Fruit fly (Drosophila melanogaster) whole organism, embryonic: ENCODE measurements around the gene Dh31.

Source experiments
- Adf1 ChIP-seq: fragments of 200-800 bp; sonication (Bioruptor generic); IDR thresholded peaks from 2 replicates; pipeline ENCODE4 v1.3.6; 2022; ENCODE audit warnings: missing biosample characterization, missing genetic modification characterization
- B-H1 ChIP-seq: fragments of 200-800 bp; sonication (Bioruptor generic); IDR thresholded peaks from 3 replicates; pipeline ENCODE4 v1.3.6; 2022; ENCODE audit warnings: missing biosample characterization, missing genetic modification characterization
- CG10209 ChIP-seq: fragments of 200-800 bp; sonication (Bioruptor generic); optimal IDR thresholded peaks from 3 replicates; lab custom pipeline; 2017; ENCODE audit warnings: missing biosample characterization, mild to moderate bottlenecking, missing genetic modification characterization, missing genetic modification reagents
- CG10565 ChIP-seq: fragments of 200-800 bp; sonication (Bioruptor generic); optimal IDR thresholded peaks from 3 replicates; lab custom pipeline; 2016; ENCODE audit warnings: missing biosample characterization, mild to moderate bottlenecking, missing genetic modification characterization
- CG10959 ChIP-seq: fragments of 200-800 bp; sonication (Bioruptor generic); IDR thresholded peaks from 2 replicates; pipeline ENCODE4 v1.3.6; 2022; ENCODE audit warnings: missing biosample characterization, missing genetic modification characterization
- CG11456 ChIP-seq: fragments of 200-800 bp; sonication (Bioruptor generic); IDR thresholded peaks from 3 replicates; pipeline ENCODE4 v1.3.6; 2022; ENCODE audit warnings: missing biosample characterization, missing genetic modification characterization
- CG12155 ChIP-seq: fragments of 200-800 bp; sonication (Bioruptor generic); optimal IDR thresholded peaks from 3 replicates; lab custom pipeline; 2016; ENCODE audit warnings: missing biosample characterization, missing genetic modification characterization
- CG14050 ChIP-seq: fragments of 200-800 bp; sonication (Bioruptor generic); IDR thresholded peaks from 3 replicates; pipeline ENCODE4 v1.3.6; 2022; ENCODE audit warnings: missing biosample characterization, missing genetic modification characterization
- CG15073 ChIP-seq: fragments of 200-800 bp; sonication (Bioruptor generic); optimal IDR thresholded peaks from 2 replicates; lab custom pipeline; 2016; ENCODE audit warnings: missing biosample characterization, missing genetic modification characterization
- CG15696 ChIP-seq: fragments of 200-800 bp; sonication (Bioruptor generic); optimal IDR thresholded peaks from 2 replicates; lab custom pipeline; 2019; ENCODE audit warnings: missing biosample characterization, mild to moderate bottlenecking, missing genetic modification characterization, moderate library complexity
- CG17361 ChIP-seq: fragments of 200-800 bp; sonication (Bioruptor generic); IDR thresholded peaks from 3 replicates; pipeline ENCODE4 v1.3.6; 2022; ENCODE audit warnings: missing biosample characterization, missing genetic modification characterization
- CG2875 ChIP-seq: fragments of 200-800 bp; sonication (Bioruptor generic); optimal IDR thresholded peaks from 2 replicates; lab custom pipeline; 2017; ENCODE audit warnings: missing biosample characterization, mild to moderate bottlenecking, missing genetic modification characterization, missing genetic modification reagents
- CG32532 ChIP-seq: fragments of 200-800 bp; sonication (Bioruptor generic); IDR thresholded peaks from 2 replicates; pipeline ENCODE4 v1.3.6; 2022; ENCODE audit warnings: missing biosample characterization, missing genetic modification characterization
- CG32772 ChIP-seq: fragments of 200-800 bp; sonication (Bioruptor generic); IDR thresholded peaks from 2 replicates; pipeline ENCODE4 v1.3.6; 2022; ENCODE audit warnings: missing biosample characterization, missing genetic modification characterization
- CG4617 ChIP-seq: fragments of 200-800 bp; sonication (Bioruptor generic); optimal IDR thresholded peaks from 3 replicates; lab custom pipeline; 2016; ENCODE audit warnings: missing biosample characterization, missing genetic modification characterization, borderline replicate concordance
- CG5245 ChIP-seq: fragments of 200-800 bp; sonication (Bioruptor generic); optimal IDR thresholded peaks from 3 replicates; lab custom pipeline; 2016; ENCODE audit warnings: missing biosample characterization, missing genetic modification characterization
- CG6254 ChIP-seq: fragments of 200-800 bp; sonication (Bioruptor generic); optimal IDR thresholded peaks from 3 replicates; lab custom pipeline; 2017; ENCODE audit warnings: mild to moderate bottlenecking, missing biosample characterization, missing genetic modification reagents, missing genetic modification characterization
- CG6272 ChIP-seq: fragments of 200-800 bp; sonication (Bioruptor generic); IDR thresholded peaks from 2 replicates; pipeline ENCODE4 v1.3.6; 2022; ENCODE audit warnings: missing biosample characterization, missing genetic modification characterization
- CG7556 ChIP-seq: fragments of 200-800 bp; sonication (Bioruptor generic); optimal IDR thresholded peaks from 2 replicates; lab custom pipeline; 2017; ENCODE audit warnings: missing biosample characterization, mild to moderate bottlenecking, missing genetic modification characterization
- CG7745 ChIP-seq: fragments of 200-800 bp; sonication (Bioruptor generic); optimal IDR thresholded peaks from 2 replicates; lab custom pipeline; 2018; ENCODE audit warnings: missing biosample characterization, mild to moderate bottlenecking, missing genetic modification characterization, moderate library complexity
- CG7839 ChIP-seq: fragments of 200-800 bp; sonication (Bioruptor generic); optimal IDR thresholded peaks from 3 replicates; lab custom pipeline; 2018; ENCODE audit warnings: missing biosample characterization, mild to moderate bottlenecking, missing genetic modification characterization, moderate library complexity
- CG8089 ChIP-seq: fragments of 200-800 bp; sonication (Bioruptor generic); optimal IDR thresholded peaks from 3 replicates; lab custom pipeline; 2016; ENCODE audit warnings: missing biosample characterization, missing genetic modification characterization
- CG8765 ChIP-seq: fragments of 200-800 bp; sonication (Bioruptor generic); IDR thresholded peaks from 2 replicates; pipeline ENCODE4 v1.3.6; 2022; ENCODE audit warnings: missing biosample characterization, missing genetic modification characterization
- Camta ChIP-seq: fragments of 200-800 bp; sonication (Bioruptor generic); optimal IDR thresholded peaks from 2 replicates; lab custom pipeline; 2016; ENCODE audit warnings: missing biosample characterization, missing genetic modification characterization
- Dip3 ChIP-seq: fragments of 200-800 bp; sonication (Bioruptor generic); optimal IDR thresholded peaks from 3 replicates; lab custom pipeline; 2016; ENCODE audit warnings: missing biosample characterization, missing genetic modification characterization
- Doc2 ChIP-seq: fragments of 200-800 bp; sonication (Bioruptor generic); IDR thresholded peaks from 2 replicates; pipeline ENCODE4 v1.3.6; 2022; ENCODE audit warnings: missing biosample characterization, missing genetic modification characterization
- Ets97D ChIP-seq: fragments of 200-800 bp; sonication (Bioruptor generic); optimal IDR thresholded peaks from 3 replicates; lab custom pipeline; 2016; ENCODE audit warnings: missing biosample characterization, missing genetic modification characterization
- Hr3 ChIP-seq: fragments of 200-800 bp; sonication (Bioruptor generic); optimal IDR thresholded peaks from 3 replicates; lab custom pipeline; 2016; ENCODE audit warnings: missing biosample characterization, missing genetic modification characterization
- Hr51 ChIP-seq, 2 experiments: fragments of 200-800 bp; sonication (Bioruptor generic); optimal IDR thresholded peaks; 2 replicates in 1 of 2; 3 replicates in 1 of 2; lab custom pipeline; 2016 to 2018; ENCODE audit warnings: missing biosample characterization in 2 of 2, missing genetic modification characterization in 2 of 2, mild to moderate bottlenecking in 1 of 2, moderate library complexity in 1 of 2
- Nf-YB ChIP-seq: fragments of 200-800 bp; sonication (Bioruptor generic); optimal IDR thresholded peaks from 3 replicates; lab custom pipeline; 2019; ENCODE audit warnings: missing biosample characterization, mild to moderate bottlenecking, missing genetic modification characterization, moderate library complexity
- Ravus ChIP-seq: fragments of 200-800 bp; sonication (Bioruptor generic); IDR thresholded peaks from 2 replicates; pipeline ENCODE4 v1.3.6; 2022; ENCODE audit warnings: missing biosample characterization, missing genetic modification characterization
- Usf ChIP-seq: fragments of 200-800 bp; sonication (Bioruptor generic); optimal IDR thresholded peaks from 2 replicates; lab custom pipeline; 2017; ENCODE audit warnings: missing genotype, missing biosample characterization, missing genetic modification characterization
- amos ChIP-seq: fragments of 200-800 bp; sonication (Bioruptor generic); IDR thresholded peaks from 2 replicates; pipeline ENCODE4 v1.3.6; 2022; ENCODE audit warnings: missing biosample characterization, missing genetic modification characterization; ENCODE audit not compliant: partially characterized antibody
- ara ChIP-seq: fragments of 200-800 bp; sonication (Bioruptor generic); IDR thresholded peaks from 2 replicates; pipeline ENCODE4 v1.3.6; 2022; ENCODE audit warnings: missing biosample characterization, missing genetic modification characterization
- bigmax ChIP-seq: fragments of 200-800 bp; sonication (Bioruptor generic); optimal IDR thresholded peaks from 2 replicates; lab custom pipeline; 2018; ENCODE audit warnings: missing biosample characterization, mild to moderate bottlenecking, missing genetic modification characterization
- br ChIP-seq: fragments of >200 bp; optimal IDR thresholded peaks from 2 replicates; lab custom pipeline; 2017
- cas ChIP-seq: fragments of 200-800 bp; sonication (Bioruptor generic); IDR thresholded peaks from 2 replicates; pipeline ENCODE4 v1.3.6; 2022; ENCODE audit warnings: missing biosample characterization, missing genetic modification characterization
- cwo ChIP-seq: fragments of 200-800 bp; sonication (Bioruptor generic); optimal IDR thresholded peaks from 3 replicates; lab custom pipeline; 2017; ENCODE audit warnings: missing biosample characterization, missing genetic modification characterization, mild to moderate bottlenecking, moderate library complexity, missing genetic modification reagents
- dan ChIP-seq: fragments of 200-800 bp; sonication (Bioruptor generic); IDR thresholded peaks from 2 replicates; pipeline ENCODE4 v1.3.6; 2022; ENCODE audit warnings: missing biosample characterization, missing genetic modification characterization
- dati ChIP-seq: fragments of 200-800 bp; sonication (Bioruptor generic); IDR thresholded peaks from 2 replicates; pipeline ENCODE4 v1.3.6; 2022; ENCODE audit warnings: missing biosample characterization, missing genetic modification characterization
- exex ChIP-seq: fragments of 200-800 bp; sonication (Bioruptor generic); optimal IDR thresholded peaks from 4 replicates; lab custom pipeline; 2018; ENCODE audit warnings: missing biosample characterization, mild to moderate bottlenecking, missing genetic modification characterization, moderate library complexity
- gcm ChIP-seq: fragments of 200-800 bp; sonication (Bioruptor generic); optimal IDR thresholded peaks from 2 replicates; lab custom pipeline; 2019; ENCODE audit warnings: missing biosample characterization, mild to moderate bottlenecking, missing genetic modification characterization, moderate library complexity
- knrl ChIP-seq: fragments of 200-800 bp; sonication (Bioruptor generic); IDR thresholded peaks from 3 replicates; pipeline ENCODE4 v1.3.6; 2022; ENCODE audit warnings: missing biosample characterization, missing genetic modification characterization; ENCODE audit not compliant: partially characterized antibody
- lmd ChIP-seq: fragments of 200-800 bp; sonication (Bioruptor generic); IDR thresholded peaks from 2 replicates; pipeline ENCODE4 v1.3.6; 2022; ENCODE audit warnings: missing biosample characterization, missing genetic modification characterization
- mld ChIP-seq: fragments of 200-800 bp; sonication (Bioruptor generic); IDR thresholded peaks from 3 replicates; pipeline ENCODE4 v1.3.6; 2022; ENCODE audit warnings: missing biosample characterization, missing genetic modification characterization; ENCODE audit not compliant: partially characterized antibody
- onecut ChIP-seq: fragments of 200-800 bp; sonication (Bioruptor generic); IDR thresholded peaks from 2 replicates; pipeline ENCODE4 v1.3.6; 2022; ENCODE audit warnings: missing biosample characterization, missing genetic modification characterization
- slou ChIP-seq: fragments of 200-800 bp; sonication (Bioruptor generic); optimal IDR thresholded peaks from 3 replicates; lab custom pipeline; 2016; ENCODE audit warnings: missing biosample characterization, missing genetic modification characterization
- sna ChIP-seq: fragments of 200-800 bp; sonication (Bioruptor generic); IDR thresholded peaks from 2 replicates; pipeline ENCODE4 v1.3.6; 2022; ENCODE audit warnings: missing biosample characterization, missing genetic modification characterization; ENCODE audit not compliant: partially characterized antibody
- sug ChIP-seq: fragments of 200-800 bp; optimal IDR thresholded peaks from 2 replicates; lab custom pipeline; 2019; ENCODE audit warnings: missing biosample characterization, mild to moderate bottlenecking, missing genetic modification characterization, moderate library complexity
- tx ChIP-seq: fragments of 200-800 bp; sonication (Bioruptor generic); optimal IDR thresholded peaks from 2 replicates; lab custom pipeline; 2016; ENCODE audit warnings: missing biosample characterization, missing genetic modification characterization
- zfh2 ChIP-seq: fragments of 200-800 bp; sonication (Bioruptor generic); optimal IDR thresholded peaks from 2 replicates; lab custom pipeline; 2016; ENCODE audit warnings: missing biosample characterization, missing genetic modification characterization

The Dh31 gene

dm6 chr2L:8514748-8515147, 8.1 kb upstream of the Dh31 start, which contains the start of the genes CG13097 and PIG-U (continued):
- peak; percentile 86 for TF ChIP-seq CG12155
- TF ChIP-seq ara (GFP tag; lab: Robert Waterston, UW): peak; percentile 79
- peak; percentile 98 for TF ChIP-seq sna (GFP tag; lab: Robert Waterston, UW)
- peak; percentile 80 for TF ChIP-seq CG17361 (GFP tag; lab: Robert Waterston, UW)
- TF ChIP-seq zfh2 (GFP tag; lab: Kevin White, UChicago): peak; percentile 85
- no peak for TF ChIP-seq dan (GFP tag; lab: Robert Waterston, UW)
- TF ChIP-seq CG7839 (tag; lab: Kevin White, UChicago): peak; percentile 75
- TF ChIP-seq cas (GFP tag; lab: Robert Waterston, UW): peak; percentile 73
- peak; percentile 44 for TF ChIP-seq Nf-YB (GFP tag; lab: Kevin White, UChicago)
- TF ChIP-seq B-H1: peak; percentile 40; the same call in 2 of the 3 replicates
- no peak for TF ChIP-seq bigmax (GFP tag; lab: Kevin White, UChicago)
- peak; percentile 49 for TF ChIP-seq Adf1 (GFP tag; lab: Robert Waterston, UW)
- peak; percentile 58 for TF ChIP-seq CG5245 (GFP tag; lab: Kevin White, UChicago)
- TF ChIP-seq gcm: no peak
- TF ChIP-seq CG8765 (GFP tag; lab: Robert Waterston, UW): peak; percentile 71
- no peak for TF ChIP-seq CG7745 (tag; lab: Kevin White, UChicago)
- peak; percentile 58; the same call in 1 of the 2 replicates for TF ChIP-seq CG10959 (GFP tag; lab: Robert Waterston, UW)
- peak; percentile 83 for TF ChIP-seq CG15696 (tag; lab: Kevin White, UChicago)
- peak; percentile 95 for TF ChIP-seq knrl
- peak; percentile 6 for TF ChIP-seq CG15073 (GFP tag; lab: Kevin White, UChicago)
- peak; percentile 66 to 76 for TF ChIP-seq Hr51 (GFP tag; optimal IDR thresholded peaks at IDR 0.05; lab: Kevin White, UChicago)
- peak; percentile 91 for TF ChIP-seq CG4617 (GFP tag; lab: Kevin White, UChicago)
- TF ChIP-seq sug (tag; lab: Kevin White, UChicago): peak; percentile 88
- peak; percentile 78 for TF ChIP-seq Ets97D (GFP tag; lab: Kevin White, UChicago)
- peak; percentile 74; the same call in 2 of the 3 replicates for TF ChIP-seq CG11456 (GFP tag; lab: Robert Waterston, UW)
- peak; percentile 64 for TF ChIP-seq CG8089 (GFP tag; lab: Kevin White, UChicago)
- TF ChIP-seq CG6254 (GFP tag; lab: Kevin White, UChicago): no peak
- TF ChIP-seq slou (GFP tag; lab: Kevin White, UChicago): peak; percentile 85
- peak; percentile 71 for TF ChIP-seq CG10565 (GFP tag; lab: Kevin White, UChicago)
- no peak for TF ChIP-seq Doc2 (GFP tag; lab: Robert Waterston, UW)
- TF ChIP-seq CG32532: peak; percentile 83
- TF ChIP-seq Usf (GFP tag; lab: Kevin White, UChicago): peak; percentile 20
- TF ChIP-seq amos (GFP tag; lab: Robert Waterston, UW): peak; percentile 85
- peak; percentile 70 for TF ChIP-seq cwo (GFP tag; lab: Kevin White, UChicago)
- no peak for TF ChIP-seq Ravus (GFP tag; lab: Robert Waterston, UW)
- peak; percentile 81 for TF ChIP-seq tx (GFP tag; lab: Kevin White, UChicago)
- peak; percentile 84 for TF ChIP-seq Dip3 (GFP tag; lab: Kevin White, UChicago)
- TF ChIP-seq mld: peak; percentile 74; the same call in 1 of the 3 replicates
- TF ChIP-seq CG7556 (GFP tag; lab: Kevin White, UChicago): peak; percentile 70
- peak; percentile 74 for TF ChIP-seq CG6272 (GFP tag; lab: Robert Waterston, UW)
- TF ChIP-seq exex (tag; lab: Kevin White, UChicago): peak; percentile 54
- TF ChIP-seq br (lab: Kevin White, UChicago): no peak
- peak; percentile 77 for TF ChIP-seq Hr3
- TF ChIP-seq lmd (GFP tag; lab: Robert Waterston, UW): peak; percentile 72
- peak; percentile 51 for TF ChIP-seq onecut
- no peak for TF ChIP-seq dati
- peak; percentile 76 for TF ChIP-seq Camta (GFP tag; lab: Kevin White, UChicago)
- TF ChIP-seq CG14050: peak; percentile 72; the same call in 2 of the 3 replicates
- no peak for TF ChIP-seq CG2875 (GFP tag; lab: Kevin White, UChicago)
- TF ChIP-seq CG10209: no peak
- peak; percentile 78 for TF ChIP-seq CG32772 (GFP tag; lab: Robert Waterston, UW)
